Worm (Caenorhabditis elegans): ENCODE measurements around the gene EEED8.18.

EEED8.18 gene

ce11 chrII:5429522-5430257, 17.3 kb upstream of the EEED8.18 start, which contains the start of the genes F07F6.4 and F07F6.2:
TSS of gene F07F6.4 (minus strand) at chrII:5429572.
TSS of gene F07F6.2 (plus strand) at chrII:5430207.
- TF ChIP-seq ceh-2 (tag; optimal IDR thresholded peaks at IDR 0.05), result no peak
- TF ChIP-seq dmd-4 (tag; optimal IDR thresholded peaks at IDR 0.05; ENCODE audit: borderline replicate concordance), result no peak
- TF ChIP-seq nfya-1 (tag; optimal IDR thresholded peaks at IDR 0.05), result no peak
- no peak for TF ChIP-seq hlh-15 (tag; optimal IDR thresholded peaks at IDR 0.05)
- TF ChIP-seq sox-4 (tag; optimal IDR thresholded peaks at IDR 0.05), result no peak
- TF ChIP-seq fkh-6 (tag; optimal IDR thresholded peaks at IDR 0.05), result no peak
- no peak for TF ChIP-seq hlh-30 (tag; optimal IDR thresholded peaks at IDR 0.05; ENCODE audit: insufficient read depth)
- TF ChIP-seq C08G9.2 (tag; optimal IDR thresholded peaks at IDR 0.05), result no peak
- TF ChIP-seq pax-1 (tag; optimal IDR thresholded peaks at IDR 0.05), result no peak
- peak; percentile 9 for TF ChIP-seq tbx-2 (tag; optimal IDR thresholded peaks at IDR 0.05)
- no peak for TF ChIP-seq unc-3 (GFP tag; conservative IDR thresholded peaks at IDR 0.05)
- TF ChIP-seq unc-3 (tag; optimal IDR thresholded peaks at IDR 0.05), result peak; percentile 19
- TF ChIP-seq unc-42 (tag; optimal IDR thresholded peaks at IDR 0.05), result peak; percentile 35
- peak; percentile 3 for TF ChIP-seq dve-1 (tag; optimal IDR thresholded peaks at IDR 0.05)
- TF ChIP-seq lim-6 (tag; optimal IDR thresholded peaks at IDR 0.05), result no peak

ce11 chrII:5426470-5426869, 14.1 kb upstream of the EEED8.18 start:
- TF ChIP-seq nhr-232 (tag; optimal IDR thresholded peaks at IDR 0.05) (no peak), pqm-1 (tag; optimal IDR thresholded peaks at IDR 0.05) (no peak), lim-6 (tag; optimal IDR thresholded peaks at IDR 0.05) (no peak), rnt-1 (tag; optimal IDR thresholded peaks at IDR 0.05) (no peak), hlh-30 (tag; optimal IDR thresholded peaks at IDR 0.05; ENCODE audit: insufficient read depth) (no peak), K09A11.1 (tag; optimal IDR thresholded peaks at IDR 0.05; ENCODE audit: insufficient read depth) (no peak), eyg-1 (tag; optimal IDR thresholded peaks at IDR 0.05) (no peak), ceh-22 (tag; optimal IDR thresholded peaks at IDR 0.05) (no peak), pat-9 (tag; optimal IDR thresholded peaks at IDR 0.05) (no peak), dve-1 (tag; optimal IDR thresholded peaks at IDR 0.05) (no peak), pros-1 (tag; optimal IDR thresholded peaks at IDR 0.05) (no peak), ceh-24 (tag; optimal IDR thresholded peaks at IDR 0.05) (no peak), nhr-11 (tag; optimal IDR thresholded peaks at IDR 0.05) (no peak), dmd-4 (tag; optimal IDR thresholded peaks at IDR 0.05; ENCODE audit: borderline replicate concordance) (no peak)

- TF ChIP-seq unc-55 (GFP tag; optimal IDR thresholded peaks at IDR 0.05) (peak; percentile 33), hlh-30 (tag; optimal IDR thresholded peaks at IDR 0.05; ENCODE audit: insufficient read depth) (peak; percentile 95), nfya-1 (tag; optimal IDR thresholded peaks at IDR 0.05) (peak; percentile 61), ceh-31 (tag; optimal IDR thresholded peaks at IDR 0.05) (peak; percentile 6), ttx-3 (tag; optimal IDR thresholded peaks at IDR 0.05) (no peak), fax-1 (tag; optimal IDR thresholded peaks at IDR 0.05) (no peak), elt-2 (tag; optimal IDR thresholded peaks at IDR 0.05) (peak; percentile 74), madf-2 (tag; optimal IDR thresholded peaks at IDR 0.05) (no peak), ceh-24 (tag; optimal IDR thresholded peaks at IDR 0.05) (no peak), pqm-1 (tag; optimal IDR thresholded peaks at IDR 0.05) (no peak), tbx-2 (tag; optimal IDR thresholded peaks at IDR 0.05) (peak; percentile 43), pat-9 (tag; optimal IDR thresholded peaks at IDR 0.05) (no peak)
Observed at ce11 chrII:5426054-5426453, 13.6 kb upstream of the EEED8.18 start.

ce11 chrII:5425633-5426032, 13.2 kb upstream of the EEED8.18 start, which contains the start of gene F07F6.8:
TSS of gene F07F6.8 (minus strand) at chrII:5425733.
- no peak for TF ChIP-seq pqm-1 (tag; optimal IDR thresholded peaks at IDR 0.05)
- TF ChIP-seq dve-1 (tag; optimal IDR thresholded peaks at IDR 0.05), result no peak
- TF ChIP-seq unc-55 (GFP tag; optimal IDR thresholded peaks at IDR 0.05), result no peak
- TF ChIP-seq dmd-4 (tag; optimal IDR thresholded peaks at IDR 0.05; ENCODE audit: borderline replicate concordance), result no peak
- no peak for TF ChIP-seq ets-4 (tag; optimal IDR thresholded peaks at IDR 0.05)
- no peak for TF ChIP-seq pha-4 (tag; optimal IDR thresholded peaks at IDR 0.05)
- TF ChIP-seq sox-4 (tag; optimal IDR thresholded peaks at IDR 0.05), result no peak
- TF ChIP-seq madf-2 (tag; optimal IDR thresholded peaks at IDR 0.05), result no peak
- TF ChIP-seq ceh-48 (tag; optimal IDR thresholded peaks at IDR 0.05), result no peak
- no peak for TF ChIP-seq ceh-30 (tag; optimal IDR thresholded peaks at IDR 0.05)
- TF ChIP-seq odd-2 (tag; optimal IDR thresholded peaks at IDR 0.05), result no peak
